Worm (Caenorhabditis elegans) whole organism, early embryonic: ENCODE data around the gene egl-8.

Experiments
- F13C5.2 ChIP-seq: sonication (generic microtip); optimal IDR thresholded peaks from 2 replicates; lab custom pipeline; 2017; ENCODE audit warnings: mild to moderate bottlenecking, missing genetic modification characterization, inconsistent platforms, missing compliant biosample characterization
- tbx-37 ChIP-seq: fragments of 200-800 bp; sonication (Bioruptor generic); conservative IDR thresholded peaks from 2 replicates; pipeline ENCODE4 v1.3.6; 2022; ENCODE audit warnings: missing genetic modification reagents, missing genetic modification characterization, missing compliant biosample characterization
- tra-4 ChIP-seq: sonication (generic microtip); optimal IDR thresholded peaks from 2 replicates; lab custom pipeline; 2017; ENCODE audit warnings: missing genetic modification characterization, missing compliant biosample characterization

DNA sequence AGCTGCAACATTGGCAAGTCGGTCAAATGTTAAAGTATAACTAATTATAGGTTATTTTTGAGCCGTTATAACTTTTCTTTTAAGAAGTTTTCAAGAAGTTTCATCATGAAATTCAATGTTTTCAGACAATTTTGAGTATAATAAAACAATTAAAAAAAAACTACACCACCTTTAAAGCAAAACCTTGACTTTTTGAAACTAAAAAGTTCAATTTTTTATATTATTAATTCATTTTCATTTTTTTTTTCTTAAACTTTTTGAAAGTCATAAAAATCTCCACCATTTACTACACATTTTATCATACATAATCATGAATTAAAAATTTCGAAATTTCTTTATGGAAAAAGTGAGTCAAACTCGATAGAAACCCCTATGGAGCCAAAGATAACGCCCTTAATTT is 24.4 kb downstream of the egl-8 start, which contains the start of gene B0348.2:
- TF ChIP-seq tbx-37, result no peak
- no peak for TF ChIP-seq tra-4 (tag; lab: Kevin White, UChicago)
- TF ChIP-seq F13C5.2 (tag; lab: Kevin White, UChicago), result no peak
